Fruit fly (Drosophila melanogaster) whole organism, wandering third instar larva: ENCODE measurements around the gene yellow-c.

Experiments used
- Dfd ChIP-seq: fragments of >200 bp; optimal IDR thresholded peaks from 2 replicates; lab custom pipeline; 2017; ENCODE audit warnings: missing biosample characterization, missing genetic modification characterization
- GATAd ChIP-seq: sonication (Bioruptor generic); optimal IDR thresholded peaks from 2 replicates; lab custom pipeline; 2016; ENCODE audit warnings: missing biosample characterization, missing genetic modification characterization
- Hr83 ChIP-seq: fragments of 200-300 bp; sonication (Bioruptor generic); optimal IDR thresholded peaks from 2 replicates; lab custom pipeline; 2016; ENCODE audit warnings: missing biosample characterization, mild to moderate bottlenecking, missing genetic modification characterization, moderate library complexity; ENCODE audit not compliant: poor library complexity, severe bottlenecking
- Mio ChIP-seq: sonication (Bioruptor generic); optimal IDR thresholded peaks from 2 replicates; lab custom pipeline; 2016; ENCODE audit warnings: missing biosample characterization, missing genetic modification characterization
- brk ChIP-seq: fragments of 200-800 bp; sonication (Bioruptor generic); optimal IDR thresholded peaks from 2 replicates; lab custom pipeline; 2016; ENCODE audit warnings: missing biosample characterization, mild to moderate bottlenecking, missing genetic modification characterization
- foxo ChIP-seq, 2 experiments: fragments of 200-800 bp; sonication (Bioruptor generic); optimal IDR thresholded peaks; 2 replicates in 1 of 2; 3 replicates in 1 of 2; lab custom pipeline; 2016 to 2017; ENCODE audit warnings: missing biosample characterization in 2 of 2, missing genetic modification characterization in 2 of 2
- h ChIP-seq: fragments of 200-800 bp; sonication (Bioruptor generic); optimal IDR thresholded peaks from 3 replicates; lab custom pipeline; 2016; ENCODE audit warnings: missing biosample characterization, mild to moderate bottlenecking, missing genetic modification characterization
- lola ChIP-seq: fragments of >200 bp; optimal IDR thresholded peaks from 2 replicates; lab custom pipeline; 2017; ENCODE audit warnings: missing biosample characterization, missing genetic modification characterization
- pan ChIP-seq: fragments of >200 bp; optimal IDR thresholded peaks from 2 replicates; lab custom pipeline; 2017
- sv ChIP-seq: fragments of 200-800 bp; sonication (Bioruptor generic); optimal IDR thresholded peaks from 3 replicates; lab custom pipeline; 2016; ENCODE audit warnings: missing biosample characterization, missing genetic modification characterization
- woc ChIP-seq: sonication (Bioruptor generic); optimal IDR thresholded peaks from 2 replicates; lab custom pipeline; 2016; ENCODE audit warnings: missing biosample characterization, mild to moderate bottlenecking, missing genetic modification characterization

DNA sequence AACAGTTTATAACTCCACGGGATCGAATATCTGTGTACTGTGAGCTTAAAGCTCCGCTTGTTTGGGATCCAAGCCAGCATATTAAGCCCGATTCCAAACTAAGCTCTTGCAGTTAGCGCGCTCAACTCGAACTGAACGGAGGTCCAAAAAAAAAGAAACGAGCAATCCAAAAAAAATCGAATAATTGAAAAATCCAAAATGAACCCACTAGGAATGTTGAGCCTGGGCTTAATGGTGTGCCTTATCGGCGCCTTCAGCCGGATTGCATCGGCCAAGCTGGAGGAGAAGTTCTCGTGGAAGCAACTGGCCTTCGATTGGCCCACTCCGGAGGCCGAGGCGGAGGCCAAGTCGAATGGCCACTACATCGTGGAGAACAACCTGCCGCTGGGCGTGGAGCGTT, at the start of gene yellow-c:
- TF ChIP-seq woc (GFP tag; lab: Kevin White, UChicago) (no peak), Mio (GFP tag; lab: Kevin White, UChicago) (no peak), sv (GFP tag; lab: Kevin White, UChicago) (no peak), h (GFP tag; lab: Kevin White, UChicago) (no peak), brk (GFP tag; lab: Kevin White, UChicago) (no peak), foxo (GFP tag; optimal IDR thresholded peaks at IDR 0.05; lab: Kevin White, UChicago) (no peak), lola (GFP tag; lab: Kevin White, UChicago) (no peak), Hr83 (no peak), pan (lab: Kevin White, UChicago) (no peak), GATAd (GFP tag; lab: Kevin White, UChicago) (no peak), Dfd (GFP tag; lab: Kevin White, UChicago) (no peak)
